Worm (Caenorhabditis elegans): Measurements from ENCODE around the gene nmur-2.

The nmur-2 gene

DNA sequence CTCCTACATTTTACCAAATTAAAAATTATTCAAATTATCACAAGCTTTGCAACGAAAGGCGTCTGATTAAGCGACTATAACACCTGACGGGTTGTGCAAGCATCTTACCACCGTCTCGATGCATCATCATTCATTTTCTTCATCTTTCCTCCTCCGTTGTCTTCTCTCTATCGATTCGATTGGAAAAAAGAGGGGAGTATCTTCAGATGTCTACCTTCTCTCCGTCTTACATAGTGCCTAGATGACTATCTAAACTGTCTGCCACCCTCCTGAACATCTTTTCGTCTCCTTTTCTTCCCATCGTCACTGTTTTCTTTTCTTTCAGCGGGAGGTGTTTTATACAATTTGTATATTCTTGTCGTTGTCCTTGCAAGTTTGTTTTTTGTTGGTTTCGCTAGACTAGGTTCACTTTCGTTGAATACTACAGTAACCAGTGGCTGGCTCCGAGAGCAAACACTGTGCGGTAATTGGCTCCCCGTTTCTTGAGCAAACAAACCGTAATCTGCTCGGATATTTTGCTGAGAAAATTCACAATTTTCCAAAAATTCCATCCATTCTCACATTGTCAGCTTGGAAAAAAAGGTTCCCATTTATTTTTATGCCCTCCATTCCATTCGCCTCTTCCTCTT is 34.6 kb upstream of the nmur-2 start:
- TF ChIP-seq hlh-11 (tag; optimal IDR thresholded peaks at IDR 0.05) = peak; percentile 64
- no peak for TF ChIP-seq daf-8 (GFP tag; IDR thresholded peaks at IDR 0.05)
- no peak for TF ChIP-seq nhr-41 (GFP tag; IDR thresholded peaks at IDR 0.05)
- TF ChIP-seq spr-1 (tag; optimal IDR thresholded peaks at IDR 0.05) = no peak
- no peak for TF ChIP-seq fkh-10 (GFP tag; optimal IDR thresholded peaks at IDR 0.05)
- TF ChIP-seq ceh-28 (tag; optimal IDR thresholded peaks at IDR 0.05) = peak; percentile 26
- TF ChIP-seq lin-1 (GFP tag; IDR thresholded peaks at IDR 0.05) = no peak
- no peak for TF ChIP-seq vab-7 (GFP tag; IDR thresholded peaks at IDR 0.05)
- no peak for TF ChIP-seq tag-97 (GFP tag; IDR thresholded peaks at IDR 0.05)
- no peak for TF ChIP-seq mxl-3 (GFP tag; optimal IDR thresholded peaks at IDR 0.05)
- TF ChIP-seq ctbp-1 (GFP tag; IDR thresholded peaks at IDR 0.05) = no peak
- TF ChIP-seq unc-130 (GFP tag; optimal IDR thresholded peaks at IDR 0.05) = no peak
- TF ChIP-seq hif-1 (tag; optimal IDR thresholded peaks at IDR 0.05) = no peak
- TF ChIP-seq ztf-11 (tag; optimal IDR thresholded peaks at IDR 0.05) = no peak
- TF ChIP-seq F26F4.8 (GFP tag; conservative IDR thresholded peaks at IDR 0.05) = no peak
- no peak for TF ChIP-seq php-3 (GFP tag; IDR thresholded peaks at IDR 0.05)
- no peak for TF ChIP-seq tra-1 (GFP tag; IDR thresholded peaks at IDR 0.05)
- peak; percentile 29 for TF ChIP-seq nhr-77 (tag; optimal IDR thresholded peaks at IDR 0.05)
- TF ChIP-seq attf-4 (tag; optimal IDR thresholded peaks at IDR 0.05) = no peak
- TF ChIP-seq dve-1 (tag; optimal IDR thresholded peaks at IDR 0.05; ENCODE audit: insufficient read depth) = peak; percentile 58
- TF ChIP-seq dmd-6 (GFP tag; IDR thresholded peaks at IDR 0.05) = peak; percentile 26; the same call in 1 of the 2 replicates
- TF ChIP-seq Y5F2A.4 (GFP tag; optimal IDR thresholded peaks at IDR 0.05) = no peak
- no peak for TF ChIP-seq zfp-2 (tag; optimal IDR thresholded peaks at IDR 0.05)
- peak; percentile 43 for TF ChIP-seq lin-38 (GFP tag; IDR thresholded peaks at IDR 0.05)
- no peak for TF ChIP-seq nhr-76 (tag; optimal IDR thresholded peaks at IDR 0.05)
- TF ChIP-seq jun-1 (tag; optimal IDR thresholded peaks at IDR 0.05) = no peak
- no peak for TF ChIP-seq lir-3 (tag; optimal IDR thresholded peaks at IDR 0.05)
- TF ChIP-seq madf-5 (GFP tag; IDR thresholded peaks at IDR 0.05) = no peak
- no peak for TF ChIP-seq F37D6.2 (tag; optimal IDR thresholded peaks at IDR 0.05)
- TF ChIP-seq aha-1 (tag) = peak; percentile 48
- peak; percentile 70 for TF ChIP-seq nhr-6 (tag; optimal IDR thresholded peaks at IDR 0.05)
- TF ChIP-seq mep-1 (tag; optimal IDR thresholded peaks at IDR 0.05) = peak; percentile 46
- peak; percentile 56 for TF ChIP-seq nhr-28 (tag; optimal IDR thresholded peaks at IDR 0.05)
- TF ChIP-seq Y75B8A.6 (GFP tag; IDR thresholded peaks at IDR 0.05) = no peak
- no peak for TF ChIP-seq mxl-2 (GFP tag; conservative IDR thresholded peaks at IDR 0.05)
- no peak for TF ChIP-seq lin-13 (GFP tag; optimal IDR thresholded peaks at IDR 0.05)
- TF ChIP-seq dpl-1 (GFP tag; optimal IDR thresholded peaks at IDR 0.05) = no peak
- no peak for TF ChIP-seq F10B5.3 (tag; optimal IDR thresholded peaks at IDR 0.05)
- TF ChIP-seq nhr-102 (tag; optimal IDR thresholded peaks at IDR 0.05) = no peak
- no peak for TF ChIP-seq lim-7 (GFP tag; IDR thresholded peaks at IDR 0.05)
- TF ChIP-seq lin-29 (GFP tag; IDR thresholded peaks at IDR 0.05) = no peak
- no peak for TF ChIP-seq nhr-25 (tag; optimal IDR thresholded peaks at IDR 0.05; ENCODE audit: borderline replicate concordance, insufficient read depth)
- TF ChIP-seq sdz-12 (GFP tag; optimal IDR thresholded peaks at IDR 0.05) = no peak
- no peak for TF ChIP-seq set-16 (GFP tag; IDR thresholded peaks at IDR 0.05)
- no peak for TF ChIP-seq nhr-111 (GFP tag; optimal IDR thresholded peaks at IDR 0.05)
- peak in 1 of 2 experiments; percentile 55 for TF ChIP-seq lsy-2 (tag; optimal IDR thresholded peaks at IDR 0.05)
- TF ChIP-seq mes-2 (tag; optimal IDR thresholded peaks at IDR 0.05; ENCODE audit: poor library complexity, severe bottlenecking) = peak; percentile 61
- TF ChIP-seq skn-1 (tag; optimal IDR thresholded peaks at IDR 0.05) = no peak
- TF ChIP-seq nhr-237 (tag; optimal IDR thresholded peaks at IDR 0.05) = no peak
- no peak for TF ChIP-seq rbr-2 (tag; optimal IDR thresholded peaks at IDR 0.05)
- no peak for TF ChIP-seq ZK337.2 (GFP tag; IDR thresholded peaks at IDR 0.05)

Data from whole organism, L4 larva.